Worm (Caenorhabditis elegans) whole organism, young adult: ENCODE data around the gene K01A11.3.

Source experiments
- F22D6.2 ChIP-seq: sonication (generic microtip); optimal IDR thresholded peaks from 2 replicates; lab custom pipeline; 2016; ENCODE audit warnings: mild to moderate bottlenecking, missing genetic modification characterization, missing compliant biosample characterization
- Y95B8A.8 ChIP-seq: fragments of 200-800 bp; sonication (Bioruptor generic); IDR thresholded peaks from 2 replicates; pipeline ENCODE4 v1.3.6; 2022; ENCODE audit warnings: missing genetic modification reagents, missing genetic modification characterization, missing compliant biosample characterization
- ama-1 ChIP-seq, 3 experiments: fragments of 150-350 bp in 1 of 3; sonication (generic microtip) in 2 of 3; optimal IDR thresholded peaks; 2 replicates each; lab custom pipeline; 2014 to 2018; ENCODE audit warnings: missing biosample characterization in 2 of 3, missing genetic modification characterization in 2 of 3, missing genetic modification reagents in 2 of 3
- him-1 ChIP-seq: sonication (generic microtip); optimal IDR thresholded peaks from 2 replicates; lab custom pipeline; 2016; ENCODE audit warnings: missing genotype, missing genetic modification reagents, missing genetic modification characterization, missing compliant biosample characterization
- hmg-1.2 ChIP-seq: fragments of 200-800 bp; sonication (Bioruptor generic); IDR thresholded peaks from 2 replicates; pipeline ENCODE4 v1.3.6; 2022; ENCODE audit warnings: missing genetic modification reagents, missing genetic modification characterization, missing compliant biosample characterization
- lin-54 ChIP-seq: fragments of 200-800 bp; sonication (Bioruptor generic); optimal IDR thresholded peaks from 2 replicates; lab custom pipeline; 2018; ENCODE audit warnings: mild to moderate bottlenecking, missing genetic modification characterization, missing compliant biosample characterization
- mxl-1 ChIP-seq: sonication (generic microtip); optimal IDR thresholded peaks from 2 replicates; lab custom pipeline; 2016; ENCODE audit warnings: missing genetic modification characterization, missing compliant biosample characterization
- pha-4 ChIP-seq: fragments of 150-350 bp; sonication (generic microtip); optimal IDR thresholded peaks from 2 replicates; lab custom pipeline; 2014; ENCODE audit warnings: missing biosample characterization, missing genetic modification reagents, missing genetic modification characterization
- rcor-1 ChIP-seq: fragments of 200-800 bp; sonication (Bioruptor generic); IDR thresholded peaks from 2 replicates; pipeline ENCODE4 v1.3.6; 2022; ENCODE audit warnings: missing genetic modification reagents, missing genetic modification characterization, missing compliant biosample characterization
- snpc-1.3 ChIP-seq: sonication (generic microtip); optimal IDR thresholded peaks from 2 replicates; lab custom pipeline; 2017; ENCODE audit warnings: missing genetic modification characterization, mild to moderate bottlenecking, missing compliant biosample characterization, antibody characterized with exemption, moderate library complexity, missing genotype, missing genetic modification reagents; ENCODE audit not compliant: insufficient read depth
- ztf-22 ChIP-seq: fragments of 200-800 bp; sonication (Bioruptor generic); optimal IDR thresholded peaks from 2 replicates; lab custom pipeline; 2018; ENCODE audit warnings: mild to moderate bottlenecking, missing genetic modification characterization, moderate library complexity, missing compliant biosample characterization

DNA sequence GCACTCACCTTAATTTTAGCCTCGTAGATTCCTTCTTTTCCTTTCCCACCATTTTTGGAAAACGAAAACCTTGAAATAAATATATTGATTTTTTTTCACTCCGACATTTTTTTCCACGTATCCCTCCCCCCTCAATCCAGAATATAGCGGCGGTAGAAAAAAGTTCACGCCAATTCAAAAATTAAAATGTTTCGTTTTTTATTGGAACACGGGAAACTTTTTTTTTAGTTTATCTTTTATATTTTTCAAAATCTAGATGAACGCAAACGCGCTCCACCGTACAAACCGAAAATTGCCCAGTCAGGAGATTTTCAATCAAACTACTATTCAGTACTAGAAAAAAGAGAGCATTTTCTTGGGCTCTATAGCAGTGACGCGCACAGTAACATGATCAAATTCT lies 8.3 kb downstream of the K01A11.3 start, which contains the start of gene spe-41:
- TF ChIP-seq pha-4 (tag; lab: Kevin White, UChicago) (no peak), mxl-1 (tag; lab: Kevin White, UChicago) (no peak), lin-54 (GFP tag; lab: Kevin White, UChicago) (no peak), him-1 (no peak), Y95B8A.8 (GFP tag; lab: Robert Waterston, UW) (no peak), ama-1 (optimal IDR thresholded peaks at IDR 0.05; lab: Kevin White, UChicago) (no peak), ama-1 (GFP tag; optimal IDR thresholded peaks at IDR 0.05; lab: Kevin White, UChicago) (no peak), ztf-22 (GFP tag; lab: Kevin White, UChicago) (no peak), hmg-1.2 (GFP tag; lab: Robert Waterston, UW) (no peak), snpc-1.3 (no peak), F22D6.2 (tag; lab: Kevin White, UChicago) (no peak), rcor-1 (GFP tag; lab: Robert Waterston, UW) (no peak)
